Worm (Caenorhabditis elegans): ENCODE measurements around the gene cest-35.1.

The cest-35.1 gene

ce11 chrV:5271487-5271886 lies 28.6 kb upstream of the cest-35.1 start (continued):
- TF ChIP-seq nhr-77 (tag; optimal IDR thresholded peaks at IDR 0.05) (peak; percentile 27), nhr-85 (tag) (peak; percentile 89), fkh-8 (tag; optimal IDR thresholded peaks at IDR 0.05) (peak; percentile 50), rnt-1 (tag; optimal IDR thresholded peaks at IDR 0.05) (peak; percentile 77), grh-1 (GFP tag; IDR thresholded peaks at IDR 0.05) (no peak), jun-1 (tag; optimal IDR thresholded peaks at IDR 0.05) (peak; percentile 74), irx-1 (tag; optimal IDR thresholded peaks at IDR 0.05) (no peak), swsn-7 (tag; optimal IDR thresholded peaks at IDR 0.05) (peak; percentile 22), nhr-19 (GFP tag; conservative IDR thresholded peaks at IDR 0.05) (peak; percentile 86), sox-4 (tag; optimal IDR thresholded peaks at IDR 0.05) (peak; percentile 8), tbx-2 (tag; optimal IDR thresholded peaks at IDR 0.05) (peak; percentile 65), skn-1 (tag; optimal IDR thresholded peaks at IDR 0.05) (peak; percentile 10), xbp-1 (tag; optimal IDR thresholded peaks at IDR 0.05) (peak; percentile 11), efl-1 (optimal IDR thresholded peaks at IDR 0.05) (peak; percentile 41 to 45), efl-1 (GFP tag; optimal IDR thresholded peaks at IDR 0.05 in 1 of 2) (peak; percentile 43 to 94), F16B12.6 (tag; optimal IDR thresholded peaks at IDR 0.05) (peak; percentile 0), lin-35 (GFP tag; optimal IDR thresholded peaks at IDR 0.05) (peak; percentile 34 to 79)

ce11 chrV:5269024-5269535 lies 26.1 kb upstream of the cest-35.1 start, which contains the start of gene penr-1:
Gene penr-1 (plus strand): TSS chrV:5269485.
- TF ChIP-seq ceh-88 (GFP tag; IDR thresholded peaks at IDR 0.05) = no peak
- peak; percentile 71 for TF ChIP-seq nhr-47 (tag; optimal IDR thresholded peaks at IDR 0.05)
- peak; percentile 51 for TF ChIP-seq vab-15 (tag; optimal IDR thresholded peaks at IDR 0.05)
- TF ChIP-seq sox-4 (tag; optimal IDR thresholded peaks at IDR 0.05) = no peak
- TF ChIP-seq unc-98 (GFP tag; IDR thresholded peaks at IDR 0.05) = no peak
- peak; percentile 34 for TF ChIP-seq nhr-90 (tag; optimal IDR thresholded peaks at IDR 0.05; ENCODE audit: poor library complexity)
- TF ChIP-seq nhr-76 (tag; optimal IDR thresholded peaks at IDR 0.05) = no peak
- TF ChIP-seq lin-39 (tag; optimal IDR thresholded peaks at IDR 0.05) = peak; percentile 20
- peak; percentile 55 for TF ChIP-seq xbp-1 (tag; optimal IDR thresholded peaks at IDR 0.05)
- TF ChIP-seq unc-130 (tag; optimal IDR thresholded peaks at IDR 0.05) = peak; percentile 69
- no peak for TF ChIP-seq fkh-4 (tag; optimal IDR thresholded peaks at IDR 0.05; ENCODE audit: borderline replicate concordance)
- peak; percentile 95 to 96 for TF ChIP-seq efl-1 (optimal IDR thresholded peaks at IDR 0.05)
- peak; percentile 94 to 99 for TF ChIP-seq efl-1 (GFP tag; optimal IDR thresholded peaks at IDR 0.05 in 1 of 2)
- TF ChIP-seq aly-2 (tag; optimal IDR thresholded peaks at IDR 0.05) = peak; percentile 20
- no peak for TF ChIP-seq egl-27 (tag; optimal IDR thresholded peaks at IDR 0.05)
- TF ChIP-seq lin-13 (GFP tag; optimal IDR thresholded peaks at IDR 0.05) = peak; percentile 37
- peak; percentile 6 for TF ChIP-seq nhr-237 (tag; optimal IDR thresholded peaks at IDR 0.05)
- no peak for TF ChIP-seq ztf-11 (tag; optimal IDR thresholded peaks at IDR 0.05)
- TF ChIP-seq ama-1 (optimal IDR thresholded peaks at IDR 0.05) = no peak
- TF ChIP-seq irx-1 (tag; optimal IDR thresholded peaks at IDR 0.05) = peak; percentile 16
- no peak for TF ChIP-seq C34B4.2 (tag; optimal IDR thresholded peaks at IDR 0.05)
- peak; percentile 59 for TF ChIP-seq tbx-2 (tag; optimal IDR thresholded peaks at IDR 0.05)
- no peak for TF ChIP-seq ceh-90 (tag; optimal IDR thresholded peaks at IDR 0.05)
- peak; percentile 6 for TF ChIP-seq fkh-10 (GFP tag; optimal IDR thresholded peaks at IDR 0.05)
- no peak for TF ChIP-seq zag-1 (tag; optimal IDR thresholded peaks at IDR 0.05)
- peak; percentile 19 for TF ChIP-seq mep-1 (tag; optimal IDR thresholded peaks at IDR 0.05)
- TF ChIP-seq C16A3.4 (tag; optimal IDR thresholded peaks at IDR 0.05) = peak; percentile 67
- TF ChIP-seq dpl-1 (GFP tag; optimal IDR thresholded peaks at IDR 0.05) = peak; percentile 88 to 94 (median 92)
- peak; percentile 71 for TF ChIP-seq snu-23 (GFP tag; optimal IDR thresholded peaks at IDR 0.05)
- TF ChIP-seq efl-3 (GFP tag; optimal IDR thresholded peaks at IDR 0.05) = no peak
- TF ChIP-seq skn-1 (tag; optimal IDR thresholded peaks at IDR 0.05) = peak; percentile 38
- TF ChIP-seq ces-1 (GFP tag; optimal IDR thresholded peaks at IDR 0.05) = no peak
- no peak for TF ChIP-seq pax-3 (tag; optimal IDR thresholded peaks at IDR 0.05)
- peak; percentile 33 for TF ChIP-seq blmp-1 (tag; optimal IDR thresholded peaks at IDR 0.05)
- TF ChIP-seq F16B12.6 (tag; optimal IDR thresholded peaks at IDR 0.05) = no peak
- TF ChIP-seq elt-3 (tag; optimal IDR thresholded peaks at IDR 0.05) = peak in 2 of 6 experiments; percentile 2 to 43
- peak; percentile 50 for TF ChIP-seq dsc-1 (tag; optimal IDR thresholded peaks at IDR 0.05)
- no peak for TF ChIP-seq mef-2 (tag; optimal IDR thresholded peaks at IDR 0.05)
- TF ChIP-seq nhr-85 (tag) = peak; percentile 75
- TF ChIP-seq nhr-19 (GFP tag; conservative IDR thresholded peaks at IDR 0.05) = peak; percentile 57
- no peak for TF ChIP-seq ztf-4 (tag; optimal IDR thresholded peaks at IDR 0.05)
- TF ChIP-seq mab-9 (GFP tag; IDR thresholded peaks at IDR 0.05) = no peak
- peak; percentile 67 for TF ChIP-seq nhr-20 (tag; optimal IDR thresholded peaks at IDR 0.05)
- no peak for TF ChIP-seq ceh-8 (GFP tag; optimal IDR thresholded peaks at IDR 0.05)

Data from whole organism, L1 larva.